Worm (Caenorhabditis elegans) whole organism, midembryonic: ENCODE data around the gene C03G6.17.
"Not testable (repeated sequence)": the region's sequence is repeated elsewhere in the genome, so short reads cannot be mapped to it uniquely, and the experiment has no call there.

ENCODE experiments used
- cog-1 ChIP-seq: sonication (generic microtip); optimal IDR thresholded peaks from 2 replicates; lab custom pipeline; 2016; ENCODE audit warnings: missing genetic modification characterization, missing compliant biosample characterization
- flt-1 ChIP-seq: fragments of 200-800 bp; sonication (Bioruptor generic); IDR thresholded peaks from 2 replicates; pipeline ENCODE4 v1.3.6; 2022; ENCODE audit warnings: missing genetic modification characterization, missing compliant biosample characterization
- ref-1 ChIP-seq: fragments of 200-800 bp; sonication (Bioruptor generic); conservative IDR thresholded peaks from 2 replicates; pipeline ENCODE4 v1.3.6; 2022; ENCODE audit warnings: missing genetic modification reagents, missing genetic modification characterization, missing compliant biosample characterization
- ztf-23 ChIP-seq: fragments of 200-800 bp; sonication (Bioruptor generic); IDR thresholded peaks from 2 replicates; pipeline ENCODE4 v1.3.6; 2022; ENCODE audit warnings: missing genetic modification reagents, missing genetic modification characterization, missing compliant biosample characterization
- ztf-29 ChIP-seq: fragments of 200-800 bp; sonication (Bioruptor generic); IDR thresholded peaks from 2 replicates; pipeline ENCODE4 v1.3.6; 2022; ENCODE audit warnings: missing genetic modification reagents, missing genetic modification characterization, missing compliant biosample characterization

ce11 chrV:7337218-7337617, 43.7 kb downstream of the C03G6.17 start, which contains the start of gene F10G2.7:
- not testable (repeated sequence) for TF ChIP-seq ztf-23; ztf-29 (GFP tag; lab: Robert Waterston, UW); cog-1 (tag; lab: Kevin White, UChicago); flt-1 (GFP tag; lab: Robert Waterston, UW); ref-1 (GFP tag; lab: Robert Waterston, UW)
